ENCODE assay signal across 4 fruit fly cellular contexts in genomic region chrX:11542502-11542901, dm6.
TF ChIP-seq lines count a peak whose summit lies in the region.

No protein-coding gene starts in this region.

- TF ChIP-seq CTCF in whole organism, embryonic (GFP tag; optimal IDR thresholded peaks at IDR 0.05; lab: Kevin White, UChicago) = no peak

TF ChIP-seq in whole organism, embryonic, 481 proteins besides CTCF, POLR2A, EP300 and RAD21:
- TF ChIP-seq CG10209 (GFP tag; optimal IDR thresholded peaks at IDR 0.05; lab: Kevin White, UChicago) = no peak
- peak; percentile 35 for TF ChIP-seq CG8388 (GFP tag; optimal IDR thresholded peaks at IDR 0.05; lab: Kevin White, UChicago)
- no peak for TF ChIP-seq az2 (GFP tag; optimal IDR thresholded peaks at IDR 0.05; lab: Kevin White, UChicago)
- no peak for TF ChIP-seq bigmax (GFP tag; optimal IDR thresholded peaks at IDR 0.05; lab: Kevin White, UChicago)

TF ChIP-seq in whole organism, prepupa, 60 proteins besides CTCF, POLR2A, EP300 and RAD21 (continues in another document):
- TF ChIP-seq CG4318 (GFP tag; optimal IDR thresholded peaks at IDR 0.05; lab: Kevin White, UChicago) = no peak
- peak; percentile 14 for TF ChIP-seq CG6792 (GFP tag; optimal IDR thresholded peaks at IDR 0.05; lab: Kevin White, UChicago)
- TF ChIP-seq Lpt (GFP tag; optimal IDR thresholded peaks at IDR 0.05; lab: Kevin White, UChicago) = peak; percentile 1
- TF ChIP-seq spab (GFP tag; optimal IDR thresholded peaks at IDR 0.05; lab: Kevin White, UChicago) = peak; percentile 28
- peak; percentile 7 for TF ChIP-seq CG11762 (GFP tag; optimal IDR thresholded peaks at IDR 0.05; lab: Kevin White, UChicago; ENCODE audit: insufficient read depth)
- TF ChIP-seq ss (GFP tag; optimal IDR thresholded peaks at IDR 0.05; lab: Kevin White, UChicago) = peak; percentile 4 to 52
- TF ChIP-seq achi (GFP tag; optimal IDR thresholded peaks at IDR 0.05; lab: Kevin White, UChicago) = peak; percentile 52
- TF ChIP-seq CG6808 (GFP tag; optimal IDR thresholded peaks at IDR 0.05; lab: Kevin White, UChicago) = peak; percentile 44
- peak; percentile 10 for TF ChIP-seq CG6276 (GFP tag; optimal IDR thresholded peaks at IDR 0.05; lab: Kevin White, UChicago)
- TF ChIP-seq Gug (GFP tag; IDR thresholded peaks at IDR 0.05; lab: Robert Waterston, UW) = no peak
- no peak for TF ChIP-seq CG1621 (tag; optimal IDR thresholded peaks at IDR 0.05; lab: Kevin White, UChicago)
- peak; percentile 10 for TF ChIP-seq Hr4 (GFP tag; optimal IDR thresholded peaks at IDR 0.05; lab: Kevin White, UChicago)
- peak; percentile 42 for TF ChIP-seq CG10631 (GFP tag; optimal IDR thresholded peaks at IDR 0.05; lab: Kevin White, UChicago)
- peak; percentile 13 for TF ChIP-seq CG16779 (tag; optimal IDR thresholded peaks at IDR 0.05; lab: Kevin White, UChicago)
- TF ChIP-seq Sox14 (GFP tag; optimal IDR thresholded peaks at IDR 0.05; lab: Kevin White, UChicago) = no peak
- no peak for TF ChIP-seq CG31627 (GFP tag; optimal IDR thresholded peaks at IDR 0.05; lab: Kevin White, UChicago)
- no peak for TF ChIP-seq fkh (GFP tag; optimal IDR thresholded peaks at IDR 0.05; lab: Kevin White, UChicago)
- TF ChIP-seq dsx (GFP tag; optimal IDR thresholded peaks at IDR 0.05; lab: Kevin White, UChicago; ENCODE audit: poor library complexity, severe bottlenecking) = peak; percentile 36
- no peak for TF ChIP-seq cyc (GFP tag; optimal IDR thresholded peaks at IDR 0.05; lab: Kevin White, UChicago)
- peak; percentile 54 for TF ChIP-seq CG34406 (GFP tag; optimal IDR thresholded peaks at IDR 0.05; lab: Kevin White, UChicago)
- peak; percentile 40 for TF ChIP-seq CG3032 (tag; optimal IDR thresholded peaks at IDR 0.05; lab: Kevin White, UChicago)
- no peak for TF ChIP-seq Eip93F (GFP tag; optimal IDR thresholded peaks at IDR 0.05; lab: Kevin White, UChicago)
- TF ChIP-seq CG11294 (GFP tag; IDR thresholded peaks at IDR 0.05; lab: Robert Waterston, UW) = no peak
- TF ChIP-seq Eip78C (GFP tag; lab: Kevin White, UChicago) = peak; percentile 58
- TF ChIP-seq CG8632 (GFP tag; optimal IDR thresholded peaks at IDR 0.05; lab: Kevin White, UChicago) = peak; percentile 43
- peak; percentile 56 for TF ChIP-seq CG32006 (GFP tag; optimal IDR thresholded peaks at IDR 0.05; lab: Kevin White, UChicago)
- TF ChIP-seq eg (GFP tag; IDR thresholded peaks at IDR 0.05; lab: Robert Waterston, UW) = 0 out of 3 replicates have a peak, but pooled peaks have one; percentile 27
- 0 out of 3 replicates have a peak, but pooled peaks have one; percentile 8 for TF ChIP-seq CG6163 (GFP tag; IDR thresholded peaks at IDR 0.05; lab: Robert Waterston, UW)

TF ChIP-seq in whole organism, pupa, 21 proteins besides CTCF, POLR2A, EP300 and RAD21:
- peak; percentile 59 for TF ChIP-seq CG14655 (GFP tag; optimal IDR thresholded peaks at IDR 0.05; lab: Kevin White, UChicago)
- TF ChIP-seq CG34367 (tag; optimal IDR thresholded peaks at IDR 0.05; lab: Kevin White, UChicago) = peak; percentile 28
- no peak for TF ChIP-seq D1 (tag; optimal IDR thresholded peaks at IDR 0.05; lab: Kevin White, UChicago)
- TF ChIP-seq rn (GFP tag; IDR thresholded peaks at IDR 0.05; lab: Robert Waterston, UW) = no peak
- TF ChIP-seq CG32121 (GFP tag; IDR thresholded peaks at IDR 0.05; lab: Robert Waterston, UW) = no peak
- no peak for TF ChIP-seq CG13204 (GFP tag; optimal IDR thresholded peaks at IDR 0.05; lab: Kevin White, UChicago)
- TF ChIP-seq CG4496 (GFP tag; IDR thresholded peaks at IDR 0.05; lab: Robert Waterston, UW) = no peak
- no peak for TF ChIP-seq EcR (GFP tag; optimal IDR thresholded peaks at IDR 0.05; lab: Kevin White, UChicago)
- TF ChIP-seq Pif1B (GFP tag; optimal IDR thresholded peaks at IDR 0.05; lab: Kevin White, UChicago) = no peak
- TF ChIP-seq CG12605 (GFP tag; IDR thresholded peaks at IDR 0.05; lab: Robert Waterston, UW) = no peak
- no peak for TF ChIP-seq fd96Ca (GFP tag; IDR thresholded peaks at IDR 0.05; lab: Robert Waterston, UW)
- peak; percentile 6 for TF ChIP-seq CG8301 (tag; optimal IDR thresholded peaks at IDR 0.05; lab: Kevin White, UChicago)
- no peak for TF ChIP-seq Snoo (tag; optimal IDR thresholded peaks at IDR 0.05; lab: Kevin White, UChicago)
- no peak for TF ChIP-seq Pif1A (GFP tag; optimal IDR thresholded peaks at IDR 0.05; lab: Kevin White, UChicago)
- TF ChIP-seq Ets98B (GFP tag; IDR thresholded peaks at IDR 0.05; lab: Robert Waterston, UW) = no peak
- no peak for TF ChIP-seq CG10348 (GFP tag; IDR thresholded peaks at IDR 0.05; lab: Robert Waterston, UW)
- peak; percentile 57 for TF ChIP-seq CG15710 (tag; optimal IDR thresholded peaks at IDR 0.05; lab: Kevin White, UChicago)
- peak; percentile 28 for TF ChIP-seq CG17806 (tag; optimal IDR thresholded peaks at IDR 0.05; lab: Kevin White, UChicago)
- peak; percentile 63 for TF ChIP-seq CG8159 (tag; optimal IDR thresholded peaks at IDR 0.05; lab: Kevin White, UChicago)
- TF ChIP-seq CG9948 (tag; optimal IDR thresholded peaks at IDR 0.05; lab: Kevin White, UChicago) = peak; percentile 38
- no peak for TF ChIP-seq gl (tag; optimal IDR thresholded peaks at IDR 0.05; lab: Kevin White, UChicago)
TF ChIP-seq in whole organism, pupa: peak in this region for 7.

TF ChIP-seq in whole organism, wandering third instar larva, 38 proteins besides CTCF, POLR2A, EP300 and RAD21:
- TF ChIP-seq Hr83 (GFP tag; optimal IDR thresholded peaks at IDR 0.05; lab: Kevin White, UChicago; ENCODE audit: poor library complexity, severe bottlenecking) = no peak
- peak; percentile 12 for TF ChIP-seq HLH106 (tag; optimal IDR thresholded peaks at IDR 0.05; lab: Kevin White, UChicago)
- TF ChIP-seq ey (GFP tag; optimal IDR thresholded peaks at IDR 0.05; lab: Kevin White, UChicago) = no peak

Comparison
In these comparisons a context has a peak if more than half of its experiments do, and no peak if none do; other contexts are left out.
1. Of the 7 proteins assayed by ChIP-seq in both whole organism, embryonic and whole organism, prepupa: peak only in whole organism, embryonic: none; only in whole organism, prepupa: CG16779, Hr39 and Lpt; in both: none; in neither: 4.